Fruit fly (Drosophila melanogaster) whole organism, wandering third instar larva: ENCODE data around the gene Dsk.

ENCODE experiments used
- Rel ChIP-seq, 2 experiments: fragments of 200-800 bp; sonication (Bioruptor generic) in 1 of 2; optimal IDR thresholded peaks; 2 replicates in 1 of 2; 3 replicates in 1 of 2; lab custom pipeline; 2016 to 2019; ENCODE audit warnings: mild to moderate bottlenecking in 2 of 2, missing biosample characterization in 2 of 2, missing genetic modification characterization in 2 of 2, moderate library complexity in 1 of 2
- h ChIP-seq: fragments of 200-800 bp; sonication (Bioruptor generic); optimal IDR thresholded peaks from 3 replicates; lab custom pipeline; 2016; ENCODE audit warnings: missing biosample characterization, mild to moderate bottlenecking, missing genetic modification characterization

dm6 chr3R:4197055-4197454, 7.0 kb upstream of the Dsk start, which contains the start of gene beta-Man:
- TF ChIP-seq h (peak; percentile 35), Rel (GFP tag; optimal IDR thresholded peaks at IDR 0.05; lab: Kevin White, UChicago) (no peak), Rel (tag; optimal IDR thresholded peaks at IDR 0.05; lab: Kevin White, UChicago) (peak; percentile 57)
